Worm (Caenorhabditis elegans): Measurements from ENCODE around the gene cdc-48.2.

The cdc-48.2 gene

DNA sequence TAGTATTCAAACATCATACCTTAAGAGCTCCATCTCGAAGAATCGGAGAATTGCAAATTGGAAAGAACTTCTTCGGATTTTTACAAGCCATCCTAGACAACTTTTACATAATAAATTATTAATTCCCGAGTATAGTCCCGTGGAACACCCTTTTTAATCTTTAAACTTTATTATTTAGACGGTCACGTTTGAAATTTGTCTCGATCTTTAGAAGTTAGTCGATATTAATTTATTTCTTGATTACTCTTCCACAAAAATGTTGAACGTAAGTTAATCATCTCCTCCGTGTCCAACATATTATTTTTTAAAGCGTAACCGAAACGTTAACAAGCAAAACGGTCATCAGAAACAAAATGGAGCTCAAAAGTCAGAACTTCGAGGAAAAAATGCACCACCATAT, 35.2 kb downstream of the cdc-48.2 start, which contains the start of the genes decr-1.3 and T05C12.1:
TSS of gene decr-1.3 (minus strand) at position 101 of the 400 bp plus-strand sequence.
TSS of gene T05C12.1 (plus strand) at position 232 of the 400 bp plus-strand sequence.
- no peak for TF ChIP-seq ceh-39 (tag; optimal IDR thresholded peaks at IDR 0.05)
- TF ChIP-seq pha-4 (tag; optimal IDR thresholded peaks at IDR 0.05) = no peak
- no peak for TF ChIP-seq mls-2 (tag; optimal IDR thresholded peaks at IDR 0.05)
- TF ChIP-seq sptf-1 (tag; optimal IDR thresholded peaks at IDR 0.05) = no peak
- TF ChIP-seq hlh-1 (tag; optimal IDR thresholded peaks at IDR 0.05) = no peak

- TF ChIP-seq drap-1 (GFP tag; optimal IDR thresholded peaks at IDR 0.05) = no peak
- TF ChIP-seq ceh-39 (tag; optimal IDR thresholded peaks at IDR 0.05) = no peak
- TF ChIP-seq pha-4 (tag; optimal IDR thresholded peaks at IDR 0.05) = no peak
- TF ChIP-seq M03D4.4 (tag; optimal IDR thresholded peaks at IDR 0.05) = no peak
- no peak for TF ChIP-seq lin-32 (GFP tag; optimal IDR thresholded peaks at IDR 0.05)
- no peak for TF ChIP-seq ztf-11 (tag; optimal IDR thresholded peaks at IDR 0.05)
- TF ChIP-seq ces-1 (GFP tag; optimal IDR thresholded peaks at IDR 0.05) = no peak
- TF ChIP-seq bed-3 (GFP tag; optimal IDR thresholded peaks at IDR 0.05) = no peak
- TF ChIP-seq flh-1 (GFP tag; optimal IDR thresholded peaks at IDR 0.05) = no peak
- TF ChIP-seq lin-13 (tag; optimal IDR thresholded peaks at IDR 0.05) = no peak
- no peak for TF ChIP-seq nhr-76 (tag; optimal IDR thresholded peaks at IDR 0.05)
- TF ChIP-seq unc-39 (tag; optimal IDR thresholded peaks at IDR 0.05) = no peak
- no peak for TF ChIP-seq cnd-1 (tag; optimal IDR thresholded peaks at IDR 0.05)
- TF ChIP-seq hlh-1 (tag; optimal IDR thresholded peaks at IDR 0.05) = no peak
- no peak for TF ChIP-seq unc-120 (tag; optimal IDR thresholded peaks at IDR 0.05; ENCODE audit: poor library complexity, severe bottlenecking)
Observed at ce11 chrII:8174148-8174547, 35.9 kb downstream of the cdc-48.2 start.

DNA sequence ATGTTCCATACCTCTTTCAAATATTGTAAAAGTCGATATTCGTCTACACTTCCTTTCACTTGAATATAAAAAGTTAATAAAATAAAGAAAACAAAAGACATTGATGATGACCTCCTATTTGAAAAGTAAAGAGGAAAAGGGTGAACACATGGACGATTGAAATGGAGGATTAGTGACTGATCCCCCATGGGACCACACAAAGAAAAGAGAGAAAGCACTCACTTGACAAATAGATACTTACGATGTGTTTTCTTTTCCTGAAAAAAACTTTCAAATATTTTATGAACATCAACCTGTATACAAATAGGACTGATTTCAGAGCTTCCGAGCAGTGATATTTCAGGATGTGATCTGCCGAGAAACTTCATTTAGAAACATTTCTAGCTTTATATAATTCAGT, 38.8 kb downstream of the cdc-48.2 start, which contains the start of gene acr-14:
TSS of gene acr-14 (minus strand) at position 101 of the 400 bp plus-strand sequence.
- TF ChIP-seq ceh-83 (GFP tag; optimal IDR thresholded peaks at IDR 0.05) = no peak
- TF ChIP-seq unc-120 (tag; optimal IDR thresholded peaks at IDR 0.05; ENCODE audit: poor library complexity, severe bottlenecking) = no peak
- TF ChIP-seq flh-1 (GFP tag; optimal IDR thresholded peaks at IDR 0.05) = no peak
- TF ChIP-seq zip-8 (tag; optimal IDR thresholded peaks at IDR 0.05) = no peak
- no peak for TF ChIP-seq M03D4.4 (tag; optimal IDR thresholded peaks at IDR 0.05)

ce11 chrII:8178614-8179013, 40.3 kb downstream of the cdc-48.2 start:
- TF ChIP-seq cnd-1 (tag; optimal IDR thresholded peaks at IDR 0.05) (no peak), mab-5 (tag; optimal IDR thresholded peaks at IDR 0.05) (no peak), unc-62 (GFP tag; optimal IDR thresholded peaks at IDR 0.05) (no peak), nhr-237 (tag; optimal IDR thresholded peaks at IDR 0.05) (no peak), drap-1 (GFP tag; optimal IDR thresholded peaks at IDR 0.05) (no peak), elt-3 (tag; optimal IDR thresholded peaks at IDR 0.05) (no peak), nhr-12 (tag; optimal IDR thresholded peaks at IDR 0.05) (no peak), snpc-4 (tag; optimal IDR thresholded peaks at IDR 0.05) (no peak), flh-1 (GFP tag; optimal IDR thresholded peaks at IDR 0.05) (no peak), mls-2 (tag; optimal IDR thresholded peaks at IDR 0.05) (no peak), ceh-39 (tag; optimal IDR thresholded peaks at IDR 0.05) (no peak), hlh-1 (tag; optimal IDR thresholded peaks at IDR 0.05) (no peak)

DNA sequence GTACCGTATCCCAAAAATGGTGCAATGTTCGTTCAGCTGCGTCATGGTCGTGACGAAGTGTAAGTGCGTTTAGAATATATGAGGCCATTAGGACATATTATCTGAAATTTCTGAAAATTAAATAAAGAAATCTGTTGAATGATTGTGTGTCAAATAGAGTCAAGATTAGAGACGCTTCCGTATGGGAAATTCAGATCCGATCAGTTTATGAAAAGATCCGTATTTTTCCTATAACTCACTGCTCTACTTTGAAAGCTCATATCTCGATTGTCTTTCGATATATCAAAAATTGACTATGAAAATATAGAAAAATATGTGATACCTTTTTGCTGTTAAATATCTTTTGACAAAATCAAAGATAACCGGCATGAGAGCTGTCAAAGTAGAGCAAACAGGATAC, 42.0 kb downstream of the cdc-48.2 start, which contains the start of gene T05C12.4:
TSS of gene T05C12.4 (minus strand) at position 101 of the 400 bp plus-strand sequence.
- no peak for TF ChIP-seq lsy-2 (tag; optimal IDR thresholded peaks at IDR 0.05)
- no peak for TF ChIP-seq unc-62 (GFP tag; optimal IDR thresholded peaks at IDR 0.05)
- no peak for TF ChIP-seq elt-3 (tag; optimal IDR thresholded peaks at IDR 0.05)
- TF ChIP-seq sem-2 (GFP tag; optimal IDR thresholded peaks at IDR 0.05) = no peak
- TF ChIP-seq cnd-1 (tag; optimal IDR thresholded peaks at IDR 0.05) = no peak
- TF ChIP-seq tbx-8 (GFP tag; optimal IDR thresholded peaks at IDR 0.05) = no peak
- TF ChIP-seq ceh-39 (tag; optimal IDR thresholded peaks at IDR 0.05) = no peak
- TF ChIP-seq ces-1 (GFP tag; optimal IDR thresholded peaks at IDR 0.05) = no peak
- TF ChIP-seq unc-120 (tag; optimal IDR thresholded peaks at IDR 0.05; ENCODE audit: poor library complexity, severe bottlenecking) = no peak
- TF ChIP-seq ceh-43 (GFP tag; optimal IDR thresholded peaks at IDR 0.05) = no peak
- TF ChIP-seq M03D4.4 (tag; optimal IDR thresholded peaks at IDR 0.05) = no peak

DNA sequence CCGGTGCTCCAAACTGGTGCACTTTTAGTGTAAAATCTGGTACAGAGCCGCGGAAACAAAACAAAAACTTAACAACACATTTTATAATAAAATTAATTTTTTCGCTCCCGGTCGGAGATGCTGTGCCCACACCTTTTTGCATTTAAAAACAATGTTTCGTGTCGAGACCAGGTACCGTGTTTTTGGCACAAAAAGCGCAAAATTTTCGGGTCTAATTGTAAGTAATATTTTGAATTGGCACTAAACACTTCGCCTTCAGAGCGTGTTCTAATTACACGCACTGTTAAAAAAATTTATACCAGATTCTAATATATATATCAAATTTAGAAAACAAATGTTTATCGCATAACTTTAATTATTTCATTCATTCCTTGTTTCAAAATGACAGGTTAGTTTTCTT, 43.1 kb downstream of the cdc-48.2 start, which contains the start of gene dylt-3:
TSS of gene dylt-3 (plus strand) at position 301 of the 400 bp plus-strand sequence.
- no peak for TF ChIP-seq lin-13 (tag; optimal IDR thresholded peaks at IDR 0.05)
- no peak for TF ChIP-seq nhr-28 (tag; optimal IDR thresholded peaks at IDR 0.05)
- TF ChIP-seq mls-2 (tag; optimal IDR thresholded peaks at IDR 0.05) = no peak
- no peak for TF ChIP-seq unc-120 (tag; optimal IDR thresholded peaks at IDR 0.05; ENCODE audit: poor library complexity, severe bottlenecking)
